Fruit fly (Drosophila melanogaster): ENCODE data around the gene CG45060.

dm6 chrX:9884221-9884620 is 15.9 kb upstream of the CG45060 start, which contains the start of gene CG9691:
- TF ChIP-seq psq (optimal IDR thresholded peaks at IDR 0.05) = no peak
- no peak for TF ChIP-seq pan (optimal IDR thresholded peaks at IDR 0.05)
- no peak for TF ChIP-seq Dll (optimal IDR thresholded peaks at IDR 0.05)
- no peak for TF ChIP-seq EcR (GFP tag; optimal IDR thresholded peaks at IDR 0.05)
- TF ChIP-seq usp (GFP tag; optimal IDR thresholded peaks at IDR 0.05) = no peak
